Fruit fly (Drosophila melanogaster) whole organism, embryonic: Measurements from ENCODE around the gene CG13373.

Experiments
- B-H1 ChIP-seq: fragments of 200-800 bp; sonication (Bioruptor generic); IDR thresholded peaks from 3 replicates; pipeline ENCODE4 v1.3.6; 2022; ENCODE audit warnings: missing biosample characterization, missing genetic modification characterization
- BEAF-32 ChIP-seq: fragments of 200-800 bp; sonication (Bioruptor generic); optimal IDR thresholded peaks from 3 replicates; lab custom pipeline; 2017; ENCODE audit warnings: missing biosample characterization, missing genetic modification characterization, mild to moderate bottlenecking, moderate library complexity, missing genetic modification reagents
- Bdp1 ChIP-seq: fragments of 200-800 bp; sonication (Bioruptor generic); optimal IDR thresholded peaks from 3 replicates; lab custom pipeline; 2016; ENCODE audit warnings: missing biosample characterization, missing genetic modification characterization
- CG12104 ChIP-seq: fragments of 200-800 bp; sonication (Bioruptor generic); optimal IDR thresholded peaks from 3 replicates; lab custom pipeline; 2016; ENCODE audit warnings: missing biosample characterization, missing genetic modification characterization
- CG12219 ChIP-seq: fragments of 200-800 bp; sonication (Bioruptor generic); optimal IDR thresholded peaks from 3 replicates; lab custom pipeline; 2018; ENCODE audit warnings: missing biosample characterization, mild to moderate bottlenecking, missing genetic modification characterization
- CG12391 ChIP-seq: fragments of 200-800 bp; sonication (Bioruptor generic); optimal IDR thresholded peaks from 3 replicates; lab custom pipeline; 2018; ENCODE audit warnings: missing biosample characterization, mild to moderate bottlenecking, missing genetic modification characterization, moderate library complexity
- CG13624 ChIP-seq: fragments of 200-800 bp; sonication (Bioruptor generic); optimal IDR thresholded peaks from 2 replicates; lab custom pipeline; 2016; ENCODE audit warnings: missing biosample characterization, missing genetic modification characterization
- CG16815 ChIP-seq: fragments of 200-800 bp; sonication (Bioruptor generic); optimal IDR thresholded peaks from 3 replicates; lab custom pipeline; 2017; ENCODE audit warnings: missing biosample characterization, mild to moderate bottlenecking, missing genetic modification characterization
- CG17568 ChIP-seq: fragments of 200-800 bp; sonication (Bioruptor generic); optimal IDR thresholded peaks from 2 replicates; lab custom pipeline; 2018; ENCODE audit warnings: missing biosample characterization, mild to moderate bottlenecking, missing genetic modification characterization, moderate library complexity
- CG2712 ChIP-seq: fragments of 200-800 bp; optimal IDR thresholded peaks from 3 replicates; lab custom pipeline; 2019; ENCODE audit warnings: missing biosample characterization, mild to moderate bottlenecking, missing genetic modification characterization, moderate library complexity
- CG2889 ChIP-seq: fragments of 200-800 bp; sonication (Bioruptor generic); IDR thresholded peaks from 3 replicates; pipeline ENCODE4 v1.3.6; 2022; ENCODE audit warnings: missing biosample characterization, missing genetic modification characterization
- CG30020 ChIP-seq: fragments of 200-800 bp; optimal IDR thresholded peaks from 2 replicates; lab custom pipeline; 2019; ENCODE audit warnings: missing biosample characterization, mild to moderate bottlenecking, missing genetic modification characterization, moderate library complexity
- CG32772 ChIP-seq: fragments of 200-800 bp; sonication (Bioruptor generic); IDR thresholded peaks from 2 replicates; pipeline ENCODE4 v1.3.6; 2022; ENCODE audit warnings: missing biosample characterization, missing genetic modification characterization
- CG3995 ChIP-seq: fragments of 200-800 bp; sonication (Bioruptor generic); optimal IDR thresholded peaks from 3 replicates; lab custom pipeline; 2016; ENCODE audit warnings: missing biosample characterization, missing genetic modification characterization
- CG4730 ChIP-seq: fragments of 200-800 bp; sonication (Bioruptor generic); IDR thresholded peaks from 2 replicates; pipeline ENCODE4 v1.3.6; 2022; ENCODE audit warnings: missing biosample characterization, missing genetic modification characterization
- CG4854 ChIP-seq: fragments of 200-800 bp; sonication (Bioruptor generic); optimal IDR thresholded peaks from 2 replicates; lab custom pipeline; 2016; ENCODE audit warnings: missing biosample characterization, missing genetic modification characterization, inconsistent platforms
- CG6683 ChIP-seq: fragments of 200-800 bp; sonication (Bioruptor generic); optimal IDR thresholded peaks from 2 replicates; lab custom pipeline; 2017; ENCODE audit warnings: missing biosample characterization, mild to moderate bottlenecking, missing genetic modification characterization, missing genetic modification reagents
- CG6854 ChIP-seq: fragments of 200-800 bp; sonication (Bioruptor generic); optimal IDR thresholded peaks from 3 replicates; lab custom pipeline; 2017; ENCODE audit warnings: missing biosample characterization, mild to moderate bottlenecking, missing genetic modification characterization
- CG7745 ChIP-seq: fragments of 200-800 bp; sonication (Bioruptor generic); optimal IDR thresholded peaks from 2 replicates; lab custom pipeline; 2018; ENCODE audit warnings: missing biosample characterization, mild to moderate bottlenecking, missing genetic modification characterization, moderate library complexity
- CG7839 ChIP-seq: fragments of 200-800 bp; sonication (Bioruptor generic); optimal IDR thresholded peaks from 3 replicates; lab custom pipeline; 2018; ENCODE audit warnings: missing biosample characterization, mild to moderate bottlenecking, missing genetic modification characterization, moderate library complexity
- CoRest ChIP-seq: fragments of 200-800 bp; sonication (Bioruptor generic); optimal IDR thresholded peaks from 3 replicates; lab custom pipeline; 2018; ENCODE audit warnings: missing biosample characterization, mild to moderate bottlenecking, missing genetic modification characterization, moderate library complexity
- Dbx ChIP-seq: fragments of 200-800 bp; sonication (Bioruptor generic); IDR thresholded peaks from 3 replicates; pipeline ENCODE4 v1.3.6; 2022; ENCODE audit warnings: missing biosample characterization, missing genetic modification characterization
- HLHmδ ChIP-seq: fragments of 200-800 bp; sonication (Bioruptor generic); optimal IDR thresholded peaks from 2 replicates; lab custom pipeline; 2018; ENCODE audit warnings: missing biosample characterization, mild to moderate bottlenecking, missing genetic modification characterization, moderate library complexity
- Jarid2 ChIP-seq: fragments of 200-800 bp; sonication (Bioruptor generic); optimal IDR thresholded peaks from 3 replicates; lab custom pipeline; 2017; ENCODE audit warnings: mild to moderate bottlenecking, missing biosample characterization, missing genetic modification reagents, missing genetic modification characterization
- Kr ChIP-seq: fragments of 200-800 bp; sonication (Bioruptor generic); optimal IDR thresholded peaks from 2 replicates; lab custom pipeline; 2017; ENCODE audit warnings: missing biosample characterization, mild to moderate bottlenecking, missing genetic modification characterization
- Ravus ChIP-seq: fragments of 200-800 bp; sonication (Bioruptor generic); IDR thresholded peaks from 2 replicates; pipeline ENCODE4 v1.3.6; 2022; ENCODE audit warnings: missing biosample characterization, missing genetic modification characterization
- ab ChIP-seq: fragments of 200-800 bp; sonication (Bioruptor generic); optimal IDR thresholded peaks from 2 replicates; lab custom pipeline; 2016; ENCODE audit warnings: missing biosample characterization, missing genetic modification characterization
- ap ChIP-seq: fragments of 200-800 bp; sonication (Bioruptor generic); IDR thresholded peaks from 2 replicates; pipeline ENCODE4 v1.3.6; 2022; ENCODE audit warnings: missing biosample characterization, missing genetic modification characterization
- btn ChIP-seq: fragments of 200-800 bp; sonication (Bioruptor generic); optimal IDR thresholded peaks from 2 replicates; lab custom pipeline; 2016; ENCODE audit warnings: missing biosample characterization, missing genetic modification characterization
- cato ChIP-seq: fragments of 200-800 bp; sonication (Bioruptor generic); optimal IDR thresholded peaks from 2 replicates; lab custom pipeline; 2016; ENCODE audit warnings: missing biosample characterization, missing genetic modification characterization, borderline replicate concordance
- cg ChIP-seq: fragments of 200-800 bp; sonication (Bioruptor generic); optimal IDR thresholded peaks from 3 replicates; lab custom pipeline; 2019; ENCODE audit warnings: missing biosample characterization, mild to moderate bottlenecking, missing genetic modification characterization, moderate library complexity
- crc ChIP-seq: fragments of 200-800 bp; sonication (Bioruptor generic); optimal IDR thresholded peaks from 2 replicates; lab custom pipeline; 2016; ENCODE audit warnings: missing biosample characterization, missing genetic modification characterization
- crp ChIP-seq, 2 experiments: fragments of 200-800 bp; sonication (Bioruptor generic); optimal IDR thresholded peaks; 2 replicates in 1 of 2; 3 replicates in 1 of 2; lab custom pipeline; 2017; ENCODE audit warnings: missing biosample characterization in 2 of 2, missing genetic modification characterization in 2 of 2, mild to moderate bottlenecking in 1 of 2, moderate library complexity in 1 of 2
- da ChIP-seq: fragments of 200-800 bp; sonication (Bioruptor generic); optimal IDR thresholded peaks from 2 replicates; lab custom pipeline; 2016; ENCODE audit warnings: missing biosample characterization, missing genetic modification characterization
- fd102C ChIP-seq: fragments of 200-800 bp; sonication (Bioruptor generic); optimal IDR thresholded peaks from 2 replicates; lab custom pipeline; 2018; ENCODE audit warnings: missing biosample characterization, mild to moderate bottlenecking, missing genetic modification characterization, moderate library complexity
- fd64A ChIP-seq: fragments of 200-800 bp; sonication (Bioruptor generic); optimal IDR thresholded peaks from 3 replicates; lab custom pipeline; 2018; ENCODE audit warnings: missing biosample characterization, mild to moderate bottlenecking, missing genetic modification characterization
- inv ChIP-seq: fragments of 200-800 bp; sonication (Bioruptor generic); IDR thresholded peaks from 2 replicates; pipeline ENCODE4 v1.3.6; 2022; ENCODE audit warnings: missing biosample characterization, missing genetic modification characterization; ENCODE audit not compliant: partially characterized antibody
- kay ChIP-seq: fragments of 200-800 bp; sonication (Bioruptor generic); optimal IDR thresholded peaks from 2 replicates; lab custom pipeline; 2016; ENCODE audit warnings: missing biosample characterization, missing genetic modification characterization
- knrl ChIP-seq: fragments of 200-800 bp; sonication (Bioruptor generic); IDR thresholded peaks from 3 replicates; pipeline ENCODE4 v1.3.6; 2022; ENCODE audit warnings: missing biosample characterization, missing genetic modification characterization; ENCODE audit not compliant: partially characterized antibody
- nau ChIP-seq: fragments of 200-800 bp; sonication (Bioruptor generic); optimal IDR thresholded peaks from 3 replicates; lab custom pipeline; 2017; ENCODE audit warnings: missing biosample characterization, mild to moderate bottlenecking, missing genetic modification characterization, missing genetic modification reagents
- pita ChIP-seq: fragments of 200-800 bp; sonication (Bioruptor generic); optimal IDR thresholded peaks from 2 replicates; lab custom pipeline; 2017; ENCODE audit warnings: missing biosample characterization, mild to moderate bottlenecking, missing genetic modification characterization
- pros ChIP-seq: fragments of 200-800 bp; sonication (Bioruptor generic); optimal IDR thresholded peaks from 3 replicates; lab custom pipeline; 2019; ENCODE audit warnings: missing biosample characterization, mild to moderate bottlenecking, missing genetic modification characterization, moderate library complexity
- psq ChIP-seq: fragments of 200-800 bp; sonication (Bioruptor generic); optimal IDR thresholded peaks from 2 replicates; lab custom pipeline; 2017; ENCODE audit warnings: missing biosample characterization, missing genetic modification characterization
- sc ChIP-seq, 3 experiments: fragments of >200 bp in 2 of 3; fragments of 200-800 bp in 1 of 3; sonication (Bioruptor generic) in 1 of 3; optimal IDR thresholded peaks; 2 replicates in 2 of 3; 3 replicates in 1 of 3; lab custom pipeline; 2017; ENCODE audit warnings: mild to moderate bottlenecking in 1 of 3, missing biosample characterization in 1 of 3, missing genetic modification characterization in 1 of 3, missing genetic modification reagents in 1 of 3
- slp2 ChIP-seq: fragments of 200-800 bp; sonication (Bioruptor generic); optimal IDR thresholded peaks from 2 replicates; lab custom pipeline; 2016; ENCODE audit warnings: missing biosample characterization, missing genetic modification characterization
- sug ChIP-seq: fragments of 200-800 bp; optimal IDR thresholded peaks from 2 replicates; lab custom pipeline; 2019; ENCODE audit warnings: missing biosample characterization, mild to moderate bottlenecking, missing genetic modification characterization, moderate library complexity
- tna ChIP-seq: fragments of 200-800 bp; sonication (Bioruptor generic); IDR thresholded peaks from 2 replicates; pipeline ENCODE4 v1.3.6; 2022; ENCODE audit warnings: missing biosample characterization, missing genetic modification characterization; ENCODE audit not compliant: partially characterized antibody

CG13373 gene

dm6 chrX:522357-523043, 45.7 kb downstream of the CG13373 start (continued):
- TF ChIP-seq ap (peak; percentile 49; the same call in 1 of the 2 replicates), CG2712 (peak; percentile 74), B-H1 (peak; percentile 62; the same call in 2 of the 3 replicates), CG12219 (GFP tag; lab: Kevin White, UChicago) (peak; percentile 77), fd102C (no peak), psq (GFP tag; lab: Kevin White, UChicago) (peak; percentile 8), HLHmδ (GFP tag; lab: Kevin White, UChicago) (peak; percentile 83), da (GFP tag; lab: Kevin White, UChicago) (peak; percentile 4), btn (GFP tag; lab: Kevin White, UChicago) (peak; percentile 3), CG7745 (tag; lab: Kevin White, UChicago) (no peak), BEAF-32 (no peak), kay (GFP tag; lab: Kevin White, UChicago) (peak; percentile 66), nau (GFP tag; lab: Kevin White, UChicago) (peak; percentile 41), CG13624 (GFP tag; lab: Kevin White, UChicago) (peak; percentile 93), sc (optimal IDR thresholded peaks at IDR 0.05; lab: Kevin White, UChicago) (no peak), sc (GFP tag; optimal IDR thresholded peaks at IDR 0.05; lab: Kevin White, UChicago) (no peak), Bdp1 (GFP tag; lab: Kevin White, UChicago) (peak; percentile 66), pita (GFP tag; lab: Kevin White, UChicago) (no peak), inv (GFP tag; lab: Robert Waterston, UW) (no peak), CG7839 (tag; lab: Kevin White, UChicago) (peak; percentile 73), cg (GFP tag; lab: Kevin White, UChicago) (peak; percentile 86), CG6854 (peak; percentile 65), cato (GFP tag; lab: Kevin White, UChicago) (peak; percentile 48), sug (peak; percentile 84), CG32772 (GFP tag; lab: Robert Waterston, UW) (peak; percentile 71), Dbx (peak; percentile 92), CG16815 (GFP tag; lab: Kevin White, UChicago) (peak; percentile 64), tna (GFP tag; lab: Robert Waterston, UW) (0 out of 2 replicates have a peak, but pooled peaks have one; percentile 43), ab (GFP tag; lab: Kevin White, UChicago) (peak; percentile 93), Kr (peak; percentile 10), CoRest (tag; lab: Kevin White, UChicago) (peak; percentile 52), CG4854 (GFP tag; lab: Kevin White, UChicago) (peak; percentile 56), CG17568 (GFP tag; lab: Kevin White, UChicago) (peak; percentile 65), CG3995 (GFP tag; lab: Kevin White, UChicago) (peak; percentile 28), pros (GFP tag; lab: Kevin White, UChicago) (peak; percentile 9), Jarid2 (GFP tag; lab: Kevin White, UChicago) (peak; percentile 14), crp (GFP tag; optimal IDR thresholded peaks at IDR 0.05; lab: Kevin White, UChicago) (peak in 1 of 2 experiments; percentile 6), CG12391 (tag; lab: Kevin White, UChicago) (peak; percentile 61), Ravus (peak; percentile 24; the same call in 1 of the 2 replicates), knrl (GFP tag; lab: Robert Waterston, UW) (no peak), CG12104 (GFP tag; lab: Kevin White, UChicago) (peak; percentile 61), CG30020 (tag; lab: Kevin White, UChicago) (no peak), fd64A (GFP tag; lab: Kevin White, UChicago) (peak; percentile 70), slp2 (GFP tag; lab: Kevin White, UChicago) (peak; percentile 77), crc (GFP tag; lab: Kevin White, UChicago) (peak; percentile 85), CG4730 (GFP tag; lab: Robert Waterston, UW) (peak; percentile 70), CG2889 (GFP tag; lab: Robert Waterston, UW) (no peak; the same call in 2 of the 3 replicates), CG6683 (GFP tag; lab: Kevin White, UChicago) (peak; percentile 55)
